Fruit fly (Drosophila melanogaster): ENCODE results near the gene Sfxn1-3.

DNA sequence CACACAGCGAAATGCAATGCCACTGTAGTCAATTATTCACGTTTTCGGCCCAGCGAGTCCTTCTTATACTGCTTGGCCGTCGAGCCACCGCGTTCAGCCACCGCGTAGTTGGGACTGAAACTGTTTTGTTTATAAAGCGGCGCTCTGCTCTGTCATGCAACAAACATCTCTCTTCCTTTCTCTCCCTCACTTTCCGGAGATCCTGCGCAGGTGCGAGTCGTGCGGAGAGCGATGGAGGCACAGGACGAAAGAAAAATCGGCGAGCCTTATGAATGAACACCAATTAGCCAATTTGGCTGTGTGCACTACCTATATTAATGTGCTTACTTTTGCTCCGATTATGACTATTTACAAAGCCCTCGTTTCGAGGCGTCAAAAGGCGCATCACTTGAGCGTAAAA is 41.1 kb downstream of the Sfxn1-3 start, which contains the start of gene CG32944:
- TF ChIP-seq CTCF (optimal IDR thresholded peaks at IDR 0.05) (no peak), CG8478 (optimal IDR thresholded peaks at IDR 0.05) (no peak)

Data from S2 (cell line).